Fruit fly (Drosophila melanogaster) whole organism, pupa: ENCODE results near the gene 4E-T.

Experiments used
- CG13204 ChIP-seq: fragments of 200-800 bp; sonication (Bioruptor generic); optimal IDR thresholded peaks from 2 replicates; lab custom pipeline; 2018; ENCODE audit warnings: missing biosample characterization, mild to moderate bottlenecking, missing genetic modification characterization, moderate library complexity
- CG8301 ChIP-seq: fragments of 200-800 bp; sonication (Bioruptor generic); optimal IDR thresholded peaks from 2 replicates; lab custom pipeline; 2018; ENCODE audit warnings: missing biosample characterization, mild to moderate bottlenecking, missing genetic modification characterization
- D1 ChIP-seq: fragments of 200-800 bp; sonication (Bioruptor generic); optimal IDR thresholded peaks from 2 replicates; lab custom pipeline; 2018; ENCODE audit warnings: missing biosample characterization, mild to moderate bottlenecking, missing genetic modification characterization, moderate library complexity
- EcR ChIP-seq: fragments of 200-800 bp; sonication (Bioruptor generic); optimal IDR thresholded peaks from 3 replicates; lab custom pipeline; 2019; ENCODE audit warnings: missing biosample characterization, missing genetic modification characterization, mild to moderate bottlenecking, moderate library complexity, missing genetic modification reagents
- Ets98B ChIP-seq: fragments of 200-800 bp; sonication (Bioruptor generic); IDR thresholded peaks from 2 replicates; pipeline ENCODE4 v1.3.6; 2022; ENCODE audit warnings: missing biosample characterization, missing genetic modification characterization
- Pif1B ChIP-seq: fragments of 200-800 bp; sonication (Bioruptor generic); optimal IDR thresholded peaks from 3 replicates; lab custom pipeline; 2016; ENCODE audit warnings: missing biosample characterization, missing genetic modification characterization

dm6 chr4:963193-963592, 5.0 kb upstream of the 4E-T start:
- TF ChIP-seq Pif1B (GFP tag; lab: Kevin White, UChicago) (no peak), CG8301 (tag; lab: Kevin White, UChicago) (no peak), D1 (tag; lab: Kevin White, UChicago) (no peak), Ets98B (GFP tag; lab: Robert Waterston, UW) (no peak), EcR (GFP tag; lab: Kevin White, UChicago) (no peak), CG13204 (GFP tag; lab: Kevin White, UChicago) (no peak)
